Worm (Caenorhabditis elegans) whole organism, young adult: ENCODE data around the gene tat-6.

Experiments used
- B0035.1 ChIP-seq: sonication (generic microtip); optimal IDR thresholded peaks from 2 replicates; lab custom pipeline; 2016; ENCODE audit warnings: missing genetic modification characterization, mild to moderate bottlenecking, missing compliant biosample characterization, missing genotype, missing genetic modification reagents
- F10E7.11 ChIP-seq: sonication (generic microtip); optimal IDR thresholded peaks from 2 replicates; lab custom pipeline; 2017; ENCODE audit warnings: mild to moderate bottlenecking, missing genetic modification characterization, moderate library complexity, missing compliant biosample characterization
- F39B2.1 ChIP-seq: fragments of 200-800 bp; sonication (Bioruptor generic); IDR thresholded peaks from 2 replicates; pipeline ENCODE4 v1.3.6; 2022; ENCODE audit warnings: missing genetic modification reagents, missing genetic modification characterization, missing compliant biosample characterization
- F55B11.4 ChIP-seq: sonication (generic microtip); optimal IDR thresholded peaks from 2 replicates; lab custom pipeline; 2016; ENCODE audit warnings: missing compliant biosample characterization, missing genetic modification characterization, borderline replicate concordance; ENCODE audit not compliant: insufficient read depth
- K11D2.4 ChIP-seq: fragments of 200-800 bp; sonication (Bioruptor generic); IDR thresholded peaks from 2 replicates; pipeline ENCODE4 v1.3.6; 2022; ENCODE audit warnings: missing genetic modification reagents, missing genetic modification characterization, missing compliant biosample characterization
- T07F8.4 ChIP-seq: sonication (generic microtip); optimal IDR thresholded peaks from 2 replicates; lab custom pipeline; 2016; ENCODE audit warnings: mild to moderate bottlenecking, missing genetic modification characterization, moderate library complexity, missing compliant biosample characterization
- Y56A3A.18 ChIP-seq: fragments of 200-800 bp; sonication (Bioruptor generic); IDR thresholded peaks from 2 replicates; pipeline ENCODE4 v1.3.6; 2022; ENCODE audit warnings: missing genetic modification reagents, missing genetic modification characterization, missing compliant biosample characterization
- akir-1 ChIP-seq: fragments of 200-800 bp; sonication (Bioruptor generic); optimal IDR thresholded peaks from 2 replicates; lab custom pipeline; 2018; ENCODE audit warnings: mild to moderate bottlenecking, missing genetic modification characterization, moderate library complexity, missing compliant biosample characterization
- athp-1 ChIP-seq: sonication (generic microtip); optimal IDR thresholded peaks from 2 replicates; lab custom pipeline; 2017; ENCODE audit warnings: mild to moderate bottlenecking, missing genetic modification characterization, missing compliant biosample characterization
- bed-1 ChIP-seq: fragments of 200-800 bp; sonication (Bioruptor generic); IDR thresholded peaks from 2 replicates; pipeline ENCODE4 v1.3.6; 2022; ENCODE audit warnings: missing genetic modification reagents, missing genetic modification characterization, missing compliant biosample characterization
- bed-2 ChIP-seq: fragments of 200-800 bp; sonication (Bioruptor generic); IDR thresholded peaks from 2 replicates; pipeline ENCODE4 v1.3.6; 2022; ENCODE audit warnings: missing genetic modification reagents, missing genetic modification characterization, missing compliant biosample characterization
- ceh-40 ChIP-seq: fragments of 200-800 bp; sonication (Bioruptor generic); IDR thresholded peaks from 2 replicates; pipeline ENCODE4 v1.3.6; 2022; ENCODE audit warnings: missing genetic modification characterization, missing compliant biosample characterization
- ceh-91 ChIP-seq: fragments of 200-800 bp; sonication (Bioruptor generic); IDR thresholded peaks from 2 replicates; pipeline ENCODE4 v1.3.6; 2022; ENCODE audit warnings: missing genetic modification reagents, missing genetic modification characterization, missing compliant biosample characterization
- chd-7 ChIP-seq: sonication (generic microtip); optimal IDR thresholded peaks from 2 replicates; lab custom pipeline; 2016; ENCODE audit warnings: mild to moderate bottlenecking, missing genetic modification characterization, moderate library complexity, missing compliant biosample characterization
- dpl-1 ChIP-seq: fragments of 150-350 bp; optimal IDR thresholded peaks from 2 replicates; lab custom pipeline; 2014; ENCODE audit warnings: missing biosample characterization, missing genetic modification reagents, missing genetic modification characterization
- hlh-12 ChIP-seq: sonication (generic microtip); optimal IDR thresholded peaks from 2 replicates; lab custom pipeline; 2016; ENCODE audit warnings: missing genetic modification characterization, missing compliant biosample characterization
- hlh-26 ChIP-seq: fragments of 200-800 bp; sonication (Bioruptor generic); conservative IDR thresholded peaks from 2 replicates; pipeline ENCODE4 v1.3.6; 2022; ENCODE audit warnings: missing genetic modification reagents, missing genetic modification characterization, missing compliant biosample characterization
- hsf-1 ChIP-seq: fragments of 200-800 bp; sonication (Bioruptor generic); IDR thresholded peaks from 2 replicates; pipeline ENCODE4 v1.3.6; 2022; ENCODE audit warnings: missing genetic modification reagents, missing genetic modification characterization, missing compliant biosample characterization
- lin-35 ChIP-seq, 3 experiments: fragments of 150-350 bp in 2 of 3; sonication (generic microtip) in 1 of 3; optimal IDR thresholded peaks; 2 replicates each; lab custom pipeline; 2014 to 2018; ENCODE audit warnings: missing biosample characterization in 3 of 3, missing genetic modification characterization in 3 of 3, missing genetic modification reagents in 3 of 3
- lin-54 ChIP-seq: fragments of 200-800 bp; sonication (Bioruptor generic); optimal IDR thresholded peaks from 2 replicates; lab custom pipeline; 2018; ENCODE audit warnings: mild to moderate bottlenecking, missing genetic modification characterization, missing compliant biosample characterization
- madf-8 ChIP-seq: fragments of 200-800 bp; sonication (Bioruptor generic); conservative IDR thresholded peaks from 2 replicates; pipeline ENCODE4 v1.3.6; 2022; ENCODE audit warnings: missing genetic modification reagents, missing genetic modification characterization, missing compliant biosample characterization
- mxl-1 ChIP-seq: sonication (generic microtip); optimal IDR thresholded peaks from 2 replicates; lab custom pipeline; 2016; ENCODE audit warnings: missing genetic modification characterization, missing compliant biosample characterization
- nhr-179 ChIP-seq: sonication (generic microtip); optimal IDR thresholded peaks from 2 replicates; lab custom pipeline; 2016; ENCODE audit warnings: mild to moderate bottlenecking, missing genetic modification characterization, missing compliant biosample characterization
- rec-8 ChIP-seq, 2 experiments: sonication (generic microtip); optimal IDR thresholded peaks; 2 replicates each; lab custom pipeline; 2016; ENCODE audit warnings: mild to moderate bottlenecking in 2 of 2, missing genetic modification characterization in 2 of 2, missing genetic modification reagents in 2 of 2, missing genotype in 2 of 2, missing biosample characterization in 1 of 2, missing compliant biosample characterization in 1 of 2, moderate library complexity in 1 of 2
- repo-1 ChIP-seq: sonication (generic microtip); optimal IDR thresholded peaks from 2 replicates; lab custom pipeline; 2017; ENCODE audit warnings: mild to moderate bottlenecking, missing genetic modification characterization, missing compliant biosample characterization
- sdz-38 ChIP-seq: sonication (generic microtip); optimal IDR thresholded peaks from 2 replicates; lab custom pipeline; 2016; ENCODE audit warnings: missing genotype, missing genetic modification characterization, missing compliant biosample characterization
- sea-2 ChIP-seq: fragments of 200-800 bp; sonication (Bioruptor generic); IDR thresholded peaks from 2 replicates; pipeline ENCODE4 v1.3.6; 2022; ENCODE audit warnings: missing genetic modification characterization, missing compliant biosample characterization
- snpc-3.4 ChIP-seq: sonication (generic microtip); optimal IDR thresholded peaks from 2 replicates; lab custom pipeline; 2017; ENCODE audit warnings: missing genetic modification characterization, mild to moderate bottlenecking, missing compliant biosample characterization, antibody characterized with exemption, moderate library complexity, missing genotype, missing genetic modification reagents
- snpc-4 ChIP-seq, 5 experiments: fragments of 150-350 bp in 1 of 5; sonication (generic microtip) in 4 of 5; optimal IDR thresholded peaks; 2 replicates each; lab custom pipeline; 2014 to 2018; ENCODE audit warnings: missing genetic modification characterization in 5 of 5, missing biosample characterization in 3 of 5, antibody characterized with exemption in 2 of 5, mild to moderate bottlenecking in 2 of 5, missing compliant biosample characterization in 2 of 5, missing genotype in 2 of 5, moderate library complexity in 2 of 5, missing genetic modification reagents in 1 of 5
- somi-1 ChIP-seq: fragments of 200-800 bp; sonication (Bioruptor generic); optimal IDR thresholded peaks from 2 replicates; lab custom pipeline; 2018; ENCODE audit warnings: mild to moderate bottlenecking, missing genetic modification characterization, missing compliant biosample characterization
- sptf-2 ChIP-seq: fragments of 200-800 bp; sonication (Bioruptor generic); optimal IDR thresholded peaks from 2 replicates; lab custom pipeline; 2018; ENCODE audit warnings: mild to moderate bottlenecking, missing genetic modification characterization, missing compliant biosample characterization
- unc-130 ChIP-seq: sonication (generic microtip); optimal IDR thresholded peaks from 2 replicates; lab custom pipeline; 2016; ENCODE audit warnings: missing genetic modification reagents, missing genetic modification characterization, missing compliant biosample characterization
- ztf-18 ChIP-seq: sonication (generic microtip); optimal IDR thresholded peaks from 2 replicates; lab custom pipeline; 2016; ENCODE audit warnings: missing genotype, mild to moderate bottlenecking, missing genetic modification characterization, missing compliant biosample characterization

tat-6 gene

ce11 chrV:3128803-3129202 is at the start of gene tat-6:
Gene tat-6, plus strand, starts transcription at chrV:3129103.
- TF ChIP-seq dpl-1 (GFP tag; lab: Kevin White, UChicago) (no peak), unc-130 (GFP tag; lab: Kevin White, UChicago) (no peak), Y56A3A.18 (no peak), ztf-18 (tag; lab: Kevin White, UChicago) (no peak), T07F8.4 (tag; lab: Kevin White, UChicago) (no peak), F10E7.11 (tag; lab: Kevin White, UChicago) (no peak), snpc-3.4 (tag; lab: Kevin White, UChicago) (no peak)

- TF ChIP-seq F39B2.1 (GFP tag; lab: Robert Waterston, UW) = no peak
- TF ChIP-seq akir-1 (GFP tag; lab: Kevin White, UChicago) = no peak
- no peak for TF ChIP-seq sptf-2 (GFP tag; lab: Kevin White, UChicago)
- no peak for TF ChIP-seq nhr-179 (tag; lab: Kevin White, UChicago)
- TF ChIP-seq K11D2.4 (GFP tag; lab: Robert Waterston, UW) = no peak
- no peak for TF ChIP-seq sdz-38 (tag; lab: Kevin White, UChicago)
- TF ChIP-seq repo-1 (tag; lab: Kevin White, UChicago) = no peak
- TF ChIP-seq madf-8 (GFP tag; lab: Robert Waterston, UW) = no peak
- TF ChIP-seq lin-54 (GFP tag; lab: Kevin White, UChicago) = no peak
- no peak for TF ChIP-seq Y56A3A.18
- TF ChIP-seq bed-2 = no peak
- no peak for TF ChIP-seq chd-7 (tag; lab: Kevin White, UChicago)
- TF ChIP-seq athp-1 (tag; lab: Kevin White, UChicago) = no peak
- TF ChIP-seq, all 124 proteins: peak for 0
These were observed 48.1 kb upstream of the tat-6 start, which contains the start of gene srt-5 for ce11 chrV:3080792-3081191. Gene srt-5, minus strand, starts transcription at chrV:3080892.

- TF ChIP-seq bed-1 (no peak), snpc-4 (GFP tag; optimal IDR thresholded peaks at IDR 0.05; lab: Kevin White, UChicago) (no peak), snpc-4 (tag; optimal IDR thresholded peaks at IDR 0.05; lab: Kevin White, UChicago) (no peak), ceh-91 (no peak), lin-35 (GFP tag; optimal IDR thresholded peaks at IDR 0.05; lab: Kevin White, UChicago) (no peak), somi-1 (GFP tag; lab: Kevin White, UChicago) (no peak), sea-2 (GFP tag; lab: Robert Waterston, UW) (no peak), rec-8 (tag; optimal IDR thresholded peaks at IDR 0.05; lab: Kevin White, UChicago) (no peak)
These were observed 47.4 kb upstream of the tat-6 start, which contains the start of gene srt-7 for ce11 chrV:3081471-3081870. Gene srt-7, plus strand, starts transcription at chrV:3081771.

ce11 chrV:3086260-3086659 is 42.6 kb upstream of the tat-6 start, which contains the start of gene srt-8:
Gene srt-8, plus strand, starts transcription at chrV:3086560.
- TF ChIP-seq hlh-26 (GFP tag; lab: Robert Waterston, UW) (no peak), hlh-12 (tag; lab: Kevin White, UChicago) (no peak), hsf-1 (GFP tag; lab: Robert Waterston, UW) (no peak), F55B11.4 (tag; lab: Kevin White, UChicago) (no peak), ceh-40 (no peak), mxl-1 (tag; lab: Kevin White, UChicago) (no peak), B0035.1 (tag; lab: Kevin White, UChicago) (no peak)
